Fruit fly (Drosophila melanogaster): Measurements from ENCODE around the gene CG3726.

DNA sequence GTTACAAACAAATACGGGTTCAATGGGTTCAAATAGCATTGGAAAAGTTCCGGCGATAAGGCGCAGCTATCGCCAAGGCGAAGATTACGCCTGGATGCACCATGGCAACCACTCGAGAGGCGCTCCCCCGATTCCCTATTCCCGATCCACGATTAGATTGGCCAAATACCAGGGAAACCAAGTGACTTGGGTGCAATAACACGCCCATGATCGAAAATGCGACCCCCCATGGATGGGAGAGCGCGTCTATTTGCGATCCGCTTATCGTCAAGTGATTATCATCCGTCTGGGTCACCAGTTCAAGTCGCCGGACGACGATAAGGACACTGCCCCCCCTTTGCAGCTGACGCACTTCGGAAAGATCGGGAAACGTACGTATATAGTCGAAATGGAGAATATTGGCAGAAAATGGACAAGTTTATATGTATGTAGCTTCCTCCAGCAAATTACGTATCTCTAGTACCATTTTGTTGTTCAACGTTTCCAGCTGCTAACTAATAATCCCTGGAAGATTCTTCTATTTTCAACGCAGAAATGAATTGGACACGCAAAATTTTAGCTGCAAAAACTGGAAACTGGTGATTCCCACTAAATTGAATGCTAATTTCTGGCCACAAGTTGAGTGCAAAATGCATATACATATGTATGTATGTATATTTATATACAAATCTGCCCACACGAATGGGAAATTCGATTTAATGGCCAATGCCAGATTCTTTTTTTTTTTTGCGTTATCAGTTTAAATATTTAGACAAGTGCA lies 1.7 kb upstream of the CG3726 start:
- TF ChIP-seq CG8478 (optimal IDR thresholded peaks at IDR 0.05) (no peak), CTCF (optimal IDR thresholded peaks at IDR 0.05) (no peak)
